Worm (Caenorhabditis elegans): Measurements from ENCODE around the gene T25B6.3.

Gene T25B6.3

ce11 chrX:9011471-9011870, 15.9 kb upstream of the T25B6.3 start:
- TF ChIP-seq egl-18 (GFP tag; IDR thresholded peaks at IDR 0.05) = no peak
- no peak for TF ChIP-seq lin-26 (GFP tag; IDR thresholded peaks at IDR 0.05)
- no peak for TF ChIP-seq let-607 (tag; optimal IDR thresholded peaks at IDR 0.05)
- no peak for TF ChIP-seq hrde-1 (tag; optimal IDR thresholded peaks at IDR 0.05; ENCODE audit: borderline replicate concordance)
- TF ChIP-seq F49E8.2 (tag; optimal IDR thresholded peaks at IDR 0.05; ENCODE audit: insufficient read depth) = no peak
- TF ChIP-seq attf-6 (GFP tag; IDR thresholded peaks at IDR 0.05) = no peak
- TF ChIP-seq snpc-4 (GFP tag; optimal IDR thresholded peaks at IDR 0.05) = no peak
- TF ChIP-seq snpc-4 (tag; optimal IDR thresholded peaks at IDR 0.05) = no peak
- no peak for TF ChIP-seq Y95B8A.8 (GFP tag; IDR thresholded peaks at IDR 0.05)
- TF ChIP-seq lsl-1 (GFP tag; optimal IDR thresholded peaks at IDR 0.05) = no peak
- TF ChIP-seq ceh-58 (GFP tag; IDR thresholded peaks at IDR 0.05) = no peak
- no peak for TF ChIP-seq xnd-1 (tag; optimal IDR thresholded peaks at IDR 0.05)
- no peak for TF ChIP-seq aptf-3 (GFP tag; IDR thresholded peaks at IDR 0.05)
- no peak for TF ChIP-seq mcd-1 (GFP tag; IDR thresholded peaks at IDR 0.05)
- no peak for TF ChIP-seq Y56A3A.18 (GFP tag; IDR thresholded peaks at IDR 0.05)
- TF ChIP-seq ztf-25 (GFP tag; IDR thresholded peaks at IDR 0.05) = no peak
- no peak for TF ChIP-seq nfya-2 (GFP tag; IDR thresholded peaks at IDR 0.05)
- no peak for TF ChIP-seq pha-4 (tag; optimal IDR thresholded peaks at IDR 0.05)
- TF ChIP-seq F52B5.7 (tag; optimal IDR thresholded peaks at IDR 0.05) = no peak

ce11 chrX:9014451-9014850, 13.0 kb upstream of the T25B6.3 start:
- no peak for TF ChIP-seq K12H6.12 (tag; optimal IDR thresholded peaks at IDR 0.05)
- no peak for TF ChIP-seq madf-3 (GFP tag; IDR thresholded peaks at IDR 0.05)
- TF ChIP-seq lag-1 (GFP tag; IDR thresholded peaks at IDR 0.05) = no peak
- no peak for TF ChIP-seq hlh-26 (GFP tag; conservative IDR thresholded peaks at IDR 0.05)
- TF ChIP-seq pha-4 (tag; optimal IDR thresholded peaks at IDR 0.05) = no peak
- no peak for TF ChIP-seq hmg-20 (GFP tag; IDR thresholded peaks at IDR 0.05)
- no peak for TF ChIP-seq let-607 (tag; optimal IDR thresholded peaks at IDR 0.05)
- TF ChIP-seq F49E8.2 (tag; optimal IDR thresholded peaks at IDR 0.05; ENCODE audit: insufficient read depth) = no peak
- no peak for TF ChIP-seq attf-5 (GFP tag; optimal IDR thresholded peaks at IDR 0.05)
- TF ChIP-seq aptf-2 (GFP tag; conservative IDR thresholded peaks at IDR 0.05) = no peak
- TF ChIP-seq cebp-1 (GFP tag; IDR thresholded peaks at IDR 0.05) = no peak
- TF ChIP-seq cebp-1 (tag; optimal IDR thresholded peaks at IDR 0.05) = no peak
- no peak for TF ChIP-seq B0261.1 (tag; optimal IDR thresholded peaks at IDR 0.05)
- TF ChIP-seq somi-1 (GFP tag; optimal IDR thresholded peaks at IDR 0.05) = no peak
- no peak for TF ChIP-seq egl-18 (GFP tag; IDR thresholded peaks at IDR 0.05)
- no peak for TF ChIP-seq dpff-1 (tag; optimal IDR thresholded peaks at IDR 0.05)
- no peak for TF ChIP-seq C17E4.6 (GFP tag; IDR thresholded peaks at IDR 0.05)

- no peak for TF ChIP-seq atf-7 (tag; optimal IDR thresholded peaks at IDR 0.05)
- TF ChIP-seq pha-4 (tag; optimal IDR thresholded peaks at IDR 0.05) = no peak
- TF ChIP-seq zfh-2 (GFP tag; conservative IDR thresholded peaks at IDR 0.05) = no peak
- no peak for TF ChIP-seq ceh-79 (tag; optimal IDR thresholded peaks at IDR 0.05)
- TF ChIP-seq bed-2 (GFP tag; IDR thresholded peaks at IDR 0.05) = no peak
- no peak for TF ChIP-seq him-1 (tag; optimal IDR thresholded peaks at IDR 0.05)
- no peak for TF ChIP-seq ztf-6 (GFP tag; IDR thresholded peaks at IDR 0.05)
- TF ChIP-seq F57C9.4 (tag; optimal IDR thresholded peaks at IDR 0.05) = no peak
Observed at ce11 chrX:9015420-9015819, 12.0 kb upstream of the T25B6.3 start, which contains the start of gene T25B6.4. TSS of gene T25B6.4 (plus strand) at chrX:9015720.

All from whole organism, young adult.